Worm (Caenorhabditis elegans): ENCODE data around the gene nova-1.

The nova-1 gene

DNA sequence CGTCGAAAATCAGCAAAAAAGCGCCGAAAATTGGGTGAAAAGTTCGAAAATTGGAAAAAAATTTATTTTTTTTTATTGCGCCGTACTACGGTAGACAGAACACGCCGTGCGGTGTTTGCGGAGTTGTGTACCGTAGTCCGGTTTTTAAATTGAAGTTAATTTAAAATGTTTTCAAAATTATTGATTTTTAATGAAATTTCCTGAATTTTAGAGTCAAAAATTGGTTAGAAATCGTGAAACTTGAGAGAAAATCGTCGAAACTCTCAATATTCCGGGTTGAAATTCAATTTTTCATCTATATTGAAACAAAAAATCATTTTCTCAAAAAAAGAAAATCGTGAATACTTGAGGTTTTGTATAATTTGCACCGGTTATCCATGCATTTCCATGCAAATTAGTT is at the start of gene nova-1:
TSS of gene nova-1 (minus strand) at position 101 of the 400 bp plus-strand sequence.
- TF ChIP-seq sdz-38 (tag; optimal IDR thresholded peaks at IDR 0.05) (no peak), lsl-1 (GFP tag; optimal IDR thresholded peaks at IDR 0.05) (peak; percentile 78)

- TF ChIP-seq somi-1 (GFP tag; optimal IDR thresholded peaks at IDR 0.05): no peak
- TF ChIP-seq F33H1.4 (GFP tag; IDR thresholded peaks at IDR 0.05): peak; percentile 34; the same call in 1 of the 2 replicates
- TF ChIP-seq xnd-1 (tag; optimal IDR thresholded peaks at IDR 0.05): peak; percentile 2
- TF ChIP-seq him-1 (tag; optimal IDR thresholded peaks at IDR 0.05): peak; percentile 83
- no peak for TF ChIP-seq hsf-1 (GFP tag; IDR thresholded peaks at IDR 0.05)
- TF ChIP-seq madf-6 (GFP tag; IDR thresholded peaks at IDR 0.05): peak; percentile 61
- TF ChIP-seq lsl-1 (GFP tag; optimal IDR thresholded peaks at IDR 0.05): peak; percentile 90
- TF ChIP-seq D2030.7 (GFP tag; IDR thresholded peaks at IDR 0.05): peak; percentile 48; the same call in 1 of the 2 replicates
Measured at ce11 chrV:18131049-18131448, 49.3 kb upstream of the nova-1 start, which contains the start of gene Y37H2A.12. Gene Y37H2A.12, minus strand, starts transcription at chrV:18131129.

DNA sequence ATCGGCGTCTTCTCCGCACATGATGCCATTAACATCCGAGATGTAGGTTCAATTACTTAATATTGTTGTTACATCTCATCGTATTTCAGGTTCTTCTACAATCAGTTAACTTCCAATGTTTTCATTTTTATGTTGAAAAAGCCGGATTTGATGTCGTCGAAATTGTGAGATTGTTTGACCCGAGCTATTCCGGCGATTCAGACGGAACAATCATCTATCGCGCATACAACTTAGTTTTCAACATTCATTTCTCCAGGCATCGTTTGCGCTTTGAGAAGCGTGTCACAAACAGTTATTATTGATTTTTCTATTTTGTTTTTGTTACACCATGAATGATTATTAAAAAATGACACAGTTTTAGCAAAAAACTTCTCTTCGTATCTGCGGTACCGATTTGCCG is 46.8 kb upstream of the nova-1 start:
- TF ChIP-seq ceh-58 (GFP tag; IDR thresholded peaks at IDR 0.05) (no peak), F22D6.2 (tag; optimal IDR thresholded peaks at IDR 0.05) (no peak), T07F8.4 (tag; optimal IDR thresholded peaks at IDR 0.05) (no peak), madf-8 (GFP tag; conservative IDR thresholded peaks at IDR 0.05) (no peak), sea-2 (GFP tag; IDR thresholded peaks at IDR 0.05) (no peak), C06A6.2 (GFP tag; conservative IDR thresholded peaks at IDR 0.05) (no peak), F52B5.7 (tag; optimal IDR thresholded peaks at IDR 0.05) (no peak), ceh-40 (GFP tag; IDR thresholded peaks at IDR 0.05) (no peak)

DNA sequence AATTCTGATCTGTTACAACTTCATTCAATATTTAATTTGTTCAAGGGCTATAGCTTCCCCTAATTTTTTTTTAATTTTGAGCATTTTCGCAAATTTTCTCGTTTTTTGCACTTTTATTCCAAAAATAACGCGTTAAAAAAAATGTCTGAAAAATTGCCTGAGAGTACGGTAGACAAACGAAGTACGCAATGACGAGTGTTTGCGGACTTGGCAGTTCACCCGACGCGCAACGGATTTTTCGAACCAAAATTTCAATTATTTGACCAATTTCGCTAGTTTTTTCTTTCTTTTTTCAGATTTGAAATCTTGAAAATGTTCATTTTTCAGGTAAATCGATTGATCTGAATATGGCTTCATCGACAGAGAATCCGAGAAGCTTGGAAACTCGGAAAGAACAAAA is 45.4 kb upstream of the nova-1 start, which contains the start of gene fbxa-211:
TSS of gene fbxa-211 (plus strand) at position 328 of the 400 bp plus-strand sequence.
- no peak for TF ChIP-seq D2030.7 (GFP tag; IDR thresholded peaks at IDR 0.05)
- TF ChIP-seq snpc-1.3 (tag; optimal IDR thresholded peaks at IDR 0.05; ENCODE audit: insufficient read depth): peak; percentile 32
- TF ChIP-seq F49E8.2 (tag; optimal IDR thresholded peaks at IDR 0.05; ENCODE audit: insufficient read depth): peak; percentile 43
- TF ChIP-seq lsl-1 (GFP tag; optimal IDR thresholded peaks at IDR 0.05): peak; percentile 71
- TF ChIP-seq madf-10 (tag; optimal IDR thresholded peaks at IDR 0.05): no peak
- TF ChIP-seq chd-7 (tag; optimal IDR thresholded peaks at IDR 0.05): no peak
- no peak for TF ChIP-seq bed-1 (GFP tag; IDR thresholded peaks at IDR 0.05)

- TF ChIP-seq ztf-25 (GFP tag; IDR thresholded peaks at IDR 0.05) (no peak), nhr-90 (tag; optimal IDR thresholded peaks at IDR 0.05) (no peak), ZK185.1 (tag; optimal IDR thresholded peaks at IDR 0.05; ENCODE audit: poor library complexity, severe bottlenecking) (no peak), lag-1 (GFP tag; IDR thresholded peaks at IDR 0.05) (no peak), ztf-6 (GFP tag; IDR thresholded peaks at IDR 0.05) (no peak), zfh-2 (GFP tag; conservative IDR thresholded peaks at IDR 0.05) (no peak), him-1 (tag; optimal IDR thresholded peaks at IDR 0.05) (no peak)
Measured at ce11 chrV:18125075-18125474, 43.3 kb upstream of the nova-1 start, which contains the start of gene fbxa-210. Gene fbxa-210, plus strand, starts transcription at chrV:18125375.

ce11 chrV:18123639-18124038 is 41.9 kb upstream of the nova-1 start, which contains the start of gene fbxa-107:
Gene fbxa-107, plus strand, starts transcription at chrV:18123939.
- TF ChIP-seq lir-1 (GFP tag; conservative IDR thresholded peaks at IDR 0.05): no peak
- no peak for TF ChIP-seq mxl-1 (tag; optimal IDR thresholded peaks at IDR 0.05)
- TF ChIP-seq efl-1 (GFP tag; optimal IDR thresholded peaks at IDR 0.05): no peak
- no peak for TF ChIP-seq chd-7 (tag; optimal IDR thresholded peaks at IDR 0.05)
- no peak for TF ChIP-seq egrh-3 (GFP tag; IDR thresholded peaks at IDR 0.05)
- no peak for TF ChIP-seq nfya-2 (GFP tag; IDR thresholded peaks at IDR 0.05)
- no peak for TF ChIP-seq F10E7.11 (tag; optimal IDR thresholded peaks at IDR 0.05)

Measured in whole organism, young adult.